Fruit fly (Drosophila melanogaster): ENCODE data around the gene Frq2.

The Frq2 gene

dm6 chrX:18251910-18252309, 74.5 kb downstream of the Frq2 start:
- no peak for TF ChIP-seq CTCF (optimal IDR thresholded peaks at IDR 0.05)
- no peak for TF ChIP-seq CG8478 (optimal IDR thresholded peaks at IDR 0.05)

dm6 chrX:18253773-18254172, 76.4 kb downstream of the Frq2 start:
- no peak for TF ChIP-seq CG8478 (optimal IDR thresholded peaks at IDR 0.05)
- TF ChIP-seq CTCF (optimal IDR thresholded peaks at IDR 0.05), result no peak
